Worm (Caenorhabditis elegans): ENCODE measurements around the gene nhl-3.

The nhl-3 gene

ce11 chrII:602969-603368 is 1.0 kb upstream of the nhl-3 start:
- TF ChIP-seq npax-4 (tag; optimal IDR thresholded peaks at IDR 0.05), result no peak
- no peak for TF ChIP-seq nhr-11 (tag; optimal IDR thresholded peaks at IDR 0.05)
- TF ChIP-seq odd-2 (tag; optimal IDR thresholded peaks at IDR 0.05), result no peak
- TF ChIP-seq C08G9.2 (tag; optimal IDR thresholded peaks at IDR 0.05), result no peak
- TF ChIP-seq hlh-13 (GFP tag; optimal IDR thresholded peaks at IDR 0.05), result no peak
- TF ChIP-seq fax-1 (tag; optimal IDR thresholded peaks at IDR 0.05), result no peak
- no peak for TF ChIP-seq ztf-16 (tag; optimal IDR thresholded peaks at IDR 0.05)
- no peak for TF ChIP-seq che-1 (tag; optimal IDR thresholded peaks at IDR 0.05)
- peak; percentile 98 for TF ChIP-seq unc-55 (GFP tag; optimal IDR thresholded peaks at IDR 0.05)
- no peak for TF ChIP-seq ceh-14 (tag; optimal IDR thresholded peaks at IDR 0.05)
- peak; percentile 86 for TF ChIP-seq hlh-30 (tag; optimal IDR thresholded peaks at IDR 0.05; ENCODE audit: insufficient read depth)
- TF ChIP-seq ref-2 (tag; optimal IDR thresholded peaks at IDR 0.05), result no peak
- no peak for TF ChIP-seq syd-9 (tag; optimal IDR thresholded peaks at IDR 0.05)
- TF ChIP-seq madf-2 (tag; optimal IDR thresholded peaks at IDR 0.05), result no peak
- no peak for TF ChIP-seq ceh-24 (tag; optimal IDR thresholded peaks at IDR 0.05)
- peak; percentile 2 for TF ChIP-seq unc-42 (tag; optimal IDR thresholded peaks at IDR 0.05)
- no peak for TF ChIP-seq nhr-232 (tag; optimal IDR thresholded peaks at IDR 0.05)
- TF ChIP-seq zip-5 (tag; optimal IDR thresholded peaks at IDR 0.05), result no peak
- no peak for TF ChIP-seq sdc-2 (tag; optimal IDR thresholded peaks at IDR 0.05)
- TF ChIP-seq elt-2 (tag; optimal IDR thresholded peaks at IDR 0.05), result no peak
- TF ChIP-seq ceh-31 (tag; optimal IDR thresholded peaks at IDR 0.05), result peak; percentile 38
- no peak for TF ChIP-seq ceh-45 (GFP tag; IDR thresholded peaks at IDR 0.05)
- TF ChIP-seq ceh-2 (tag; optimal IDR thresholded peaks at IDR 0.05), result no peak
- no peak for TF ChIP-seq lin-11 (tag; optimal IDR thresholded peaks at IDR 0.05)
- TF ChIP-seq ceh-18 (tag; optimal IDR thresholded peaks at IDR 0.05), result peak; percentile 33
- no peak for TF ChIP-seq ceh-22 (tag; optimal IDR thresholded peaks at IDR 0.05)
- no peak for TF ChIP-seq pax-1 (tag; optimal IDR thresholded peaks at IDR 0.05)
- no peak for TF ChIP-seq C38D4.7 (GFP tag; optimal IDR thresholded peaks at IDR 0.05)
- peak; percentile 39 for TF ChIP-seq tbx-2 (tag; optimal IDR thresholded peaks at IDR 0.05)
- TF ChIP-seq ceh-48 (tag; optimal IDR thresholded peaks at IDR 0.05), result no peak
- TF ChIP-seq hlh-8 (tag; optimal IDR thresholded peaks at IDR 0.05), result no peak
- TF ChIP-seq gmeb-2 (tag; optimal IDR thresholded peaks at IDR 0.05), result no peak
- no peak for TF ChIP-seq pqm-1 (tag; optimal IDR thresholded peaks at IDR 0.05)
- no peak for TF ChIP-seq pha-2 (tag; optimal IDR thresholded peaks at IDR 0.05)
- peak; percentile 57 for TF ChIP-seq nfya-1 (tag; optimal IDR thresholded peaks at IDR 0.05)
- TF ChIP-seq rnt-1 (tag; optimal IDR thresholded peaks at IDR 0.05), result peak; percentile 13
- no peak for TF ChIP-seq K02D7.2 (tag; optimal IDR thresholded peaks at IDR 0.05)
- TF ChIP-seq T23F11.4 (GFP tag; optimal IDR thresholded peaks at IDR 0.05), result no peak

- TF ChIP-seq ceh-31 (tag; optimal IDR thresholded peaks at IDR 0.05) (peak; percentile 31), hlh-30 (tag; optimal IDR thresholded peaks at IDR 0.05; ENCODE audit: insufficient read depth) (peak; percentile 93), che-1 (tag; optimal IDR thresholded peaks at IDR 0.05) (no peak), nfya-1 (tag; optimal IDR thresholded peaks at IDR 0.05) (peak; percentile 19), unc-55 (GFP tag; optimal IDR thresholded peaks at IDR 0.05) (peak; percentile 35)
Observed at ce11 chrII:601305-601704, 615 bp downstream of the nhl-3 start.

- TF ChIP-seq hlh-15 (tag; optimal IDR thresholded peaks at IDR 0.05), result no peak
- no peak for TF ChIP-seq gmeb-2 (tag; optimal IDR thresholded peaks at IDR 0.05)
- TF ChIP-seq eyg-1 (tag; optimal IDR thresholded peaks at IDR 0.05), result no peak
- no peak for TF ChIP-seq pros-1 (tag; optimal IDR thresholded peaks at IDR 0.05)
- no peak for TF ChIP-seq ceh-24 (tag; optimal IDR thresholded peaks at IDR 0.05)
- TF ChIP-seq K02D7.2 (tag; optimal IDR thresholded peaks at IDR 0.05), result no peak
- TF ChIP-seq fkh-6 (tag; optimal IDR thresholded peaks at IDR 0.05), result no peak
- TF ChIP-seq syd-9 (tag; optimal IDR thresholded peaks at IDR 0.05), result no peak
Observed at ce11 chrII:596702-597101, 5.2 kb downstream of the nhl-3 start.

All from whole organism, late embryonic.